Fruit fly (Drosophila melanogaster) whole organism: Measurements from ENCODE around the gene smo.
A peak's percentile ranks its signal among the peaks of the same experiment; 100 is the strongest.

Experiments used
- CG8478 ChIP-seq: fragments of >200 bp; optimal IDR thresholded peaks from 2 replicates; lab custom pipeline; 2018; ENCODE audit warnings: inconsistent platforms
- Dll ChIP-seq: fragments of >200 bp; optimal IDR thresholded peaks from 2 replicates; lab custom pipeline; 2017
- EcR ChIP-seq, 2 experiments: fragments of >200 bp; optimal IDR thresholded peaks; 2 replicates each; lab custom pipeline; 2017; ENCODE audit warnings: missing biosample characterization in 2 of 2, missing genetic modification characterization in 2 of 2, missing genetic modification reagents in 2 of 2
- pan ChIP-seq: fragments of >200 bp; optimal IDR thresholded peaks from 2 replicates; lab custom pipeline; 2017
- psq ChIP-seq: fragments of >200 bp; optimal IDR thresholded peaks from 2 replicates; lab custom pipeline; 2017
- usp ChIP-seq: fragments of >200 bp; optimal IDR thresholded peaks from 2 replicates; lab custom pipeline; 2017; ENCODE audit warnings: missing biosample characterization, missing genetic modification characterization, mixed read lengths

Gene smo

DNA sequence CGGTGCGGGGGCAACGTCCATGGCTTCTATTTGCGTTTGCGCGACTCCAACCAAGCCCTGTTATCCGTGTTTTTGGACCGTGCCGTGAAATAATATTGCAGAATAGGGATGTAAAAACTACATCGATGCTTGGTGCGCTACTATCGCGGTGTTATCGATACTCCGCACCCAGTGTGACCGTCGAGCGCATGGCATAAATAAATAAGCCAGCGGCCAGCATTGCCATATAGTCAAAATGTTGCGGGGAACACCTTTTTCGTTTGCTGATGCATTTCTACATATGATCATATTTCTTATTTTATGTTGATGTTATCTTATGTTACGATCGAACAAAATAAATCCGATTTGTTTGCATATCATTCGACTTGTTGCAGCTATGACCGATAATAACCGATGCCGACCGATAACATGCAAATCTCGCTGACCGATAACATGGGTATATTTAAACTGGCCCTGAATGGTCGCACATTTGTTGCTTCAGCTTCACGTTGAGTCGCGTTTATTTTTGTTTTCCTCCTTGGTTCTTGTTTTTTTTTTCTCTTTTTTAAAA lies at the start of gene smo:
smo (plus strand) TSS at position 461 of the 550 bp plus-strand sequence.
- no peak for TF ChIP-seq usp
- no peak for TF ChIP-seq pan (lab: Kevin White, UChicago)
- no peak for TF ChIP-seq CG8478
- TF ChIP-seq Dll (lab: Kevin White, UChicago): no peak
- TF ChIP-seq EcR (GFP tag; optimal IDR thresholded peaks at IDR 0.05; lab: Kevin White, UChicago): no peak
- no peak for TF ChIP-seq psq

DNA sequence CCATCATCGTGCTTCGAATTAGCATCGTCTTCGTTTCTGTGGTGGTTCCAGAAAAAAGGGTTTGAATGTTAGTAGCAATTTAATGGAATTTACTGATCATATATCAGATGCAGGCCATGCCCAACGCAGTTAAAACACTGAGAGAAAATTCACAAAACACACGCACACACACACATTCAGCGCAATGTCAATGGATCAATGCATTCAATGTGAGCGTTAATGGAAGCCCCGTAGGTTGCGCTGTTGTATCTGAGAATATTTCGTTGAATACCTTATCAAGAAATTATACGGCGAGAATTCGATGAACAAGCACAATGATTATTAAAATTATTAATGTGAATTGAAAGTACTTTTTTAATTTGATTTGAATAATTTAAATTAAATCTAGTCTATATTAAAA lies 49.1 kb upstream of the smo start:
- TF ChIP-seq usp (no peak), EcR (GFP tag; optimal IDR thresholded peaks at IDR 0.05; lab: Kevin White, UChicago) (no peak), pan (lab: Kevin White, UChicago) (no peak), psq (no peak), Dll (lab: Kevin White, UChicago) (no peak), CG8478 (no peak)

DNA sequence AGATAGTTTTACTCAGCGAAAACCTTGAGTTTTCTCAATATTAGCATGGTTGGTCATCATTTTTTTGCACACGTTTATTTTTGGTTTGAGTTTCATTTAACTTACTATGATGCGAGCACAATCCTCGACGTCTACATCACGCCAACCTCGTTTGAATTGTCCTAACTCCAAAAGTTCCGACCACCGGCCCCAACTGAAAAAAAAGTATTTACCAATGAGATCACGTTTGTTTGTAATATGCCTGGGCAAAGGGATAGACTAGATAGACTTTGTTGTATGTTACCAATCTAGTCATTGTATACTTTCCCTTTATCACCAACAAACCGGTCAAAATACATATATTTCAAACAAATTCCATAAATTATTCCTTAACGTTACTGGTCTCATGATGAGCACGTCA lies 45.2 kb upstream of the smo start, which contains the start of gene CG13693:
CG13693 (plus strand) TSS at position 301 of the 400 bp plus-strand sequence.
- TF ChIP-seq psq (no peak), usp (no peak), pan (lab: Kevin White, UChicago) (no peak)

DNA sequence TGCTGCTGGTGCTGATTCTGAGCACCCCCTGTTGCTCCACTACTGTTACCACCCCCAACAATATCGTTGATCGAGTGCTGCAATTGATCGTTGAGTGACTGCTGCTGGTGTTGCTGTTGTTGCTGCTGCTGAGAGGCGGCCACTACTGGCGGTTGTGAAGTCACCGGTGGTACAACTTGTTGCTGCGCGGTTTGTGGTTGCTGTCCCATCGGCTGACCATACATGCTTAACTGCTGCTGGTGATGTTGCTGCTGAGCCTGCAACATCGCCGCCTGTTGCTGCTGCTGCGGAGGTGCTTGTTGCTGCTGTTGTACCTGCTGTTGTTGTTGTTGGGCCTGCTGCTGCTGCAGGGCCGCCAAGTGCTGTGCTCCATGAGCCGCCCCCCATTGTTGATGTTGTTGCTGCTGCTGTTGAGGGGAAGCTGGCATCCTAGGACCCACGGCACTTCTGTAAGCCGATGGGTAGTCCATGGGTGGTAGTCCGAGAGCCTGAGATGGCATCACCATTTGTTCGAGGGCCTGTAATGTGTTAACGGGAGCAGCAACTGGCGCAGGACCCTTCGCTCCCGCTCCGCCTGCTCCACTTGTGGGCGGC lies 37.1 kb upstream of the smo start:
- TF ChIP-seq usp (no peak), Dll (lab: Kevin White, UChicago) (no peak), pan (lab: Kevin White, UChicago) (no peak), CG8478 (no peak), EcR (GFP tag; optimal IDR thresholded peaks at IDR 0.05; lab: Kevin White, UChicago) (no peak), psq (no peak)

DNA sequence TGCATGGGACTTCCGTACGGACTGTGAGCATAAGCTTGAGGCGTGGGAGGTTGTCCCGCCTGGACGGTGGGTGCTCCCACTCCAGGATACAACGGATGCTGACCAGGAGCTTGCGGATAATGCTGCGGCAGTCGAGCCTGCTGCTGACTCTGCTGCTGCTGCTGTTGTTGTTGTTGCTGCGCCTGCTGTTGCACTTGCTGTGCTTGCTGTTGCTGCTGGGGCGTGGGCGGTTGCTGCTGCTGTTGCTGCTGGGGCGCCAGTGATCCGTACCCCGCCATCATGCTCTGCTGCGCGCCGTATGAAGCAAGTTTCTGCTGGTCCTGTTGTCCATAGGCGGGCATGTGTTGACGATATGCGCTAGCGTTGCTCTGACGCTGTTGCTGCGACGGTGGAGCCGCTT lies 36.0 kb upstream of the smo start:
- TF ChIP-seq EcR (GFP tag; optimal IDR thresholded peaks at IDR 0.05; lab: Kevin White, UChicago): no peak
- TF ChIP-seq usp: no peak
- TF ChIP-seq Dll (lab: Kevin White, UChicago): no peak
- TF ChIP-seq pan (lab: Kevin White, UChicago): no peak
- no peak for TF ChIP-seq CG8478
- TF ChIP-seq psq: no peak

DNA sequence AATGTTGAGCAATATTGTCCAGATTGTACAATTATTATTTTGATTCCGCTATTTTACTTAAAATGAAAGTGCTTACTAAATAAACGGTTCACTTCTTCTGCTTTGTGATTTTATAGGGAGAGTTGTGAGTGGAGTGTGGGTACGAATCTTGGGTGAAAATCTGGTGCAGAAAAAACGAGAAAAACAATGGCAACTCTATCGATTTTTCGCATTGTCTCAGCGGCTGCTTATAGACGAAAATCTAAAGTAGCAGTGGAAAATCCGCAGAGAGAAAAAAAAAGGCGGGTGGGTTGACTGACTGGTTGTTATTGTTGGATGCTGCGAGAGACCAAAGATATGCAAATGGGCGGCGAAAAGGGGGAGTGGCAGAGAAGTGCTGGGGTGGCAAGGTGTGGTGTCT lies 34.3 kb upstream of the smo start:
- no peak for TF ChIP-seq usp
- TF ChIP-seq pan (lab: Kevin White, UChicago): no peak
- TF ChIP-seq CG8478: no peak
- TF ChIP-seq EcR (GFP tag; optimal IDR thresholded peaks at IDR 0.05; lab: Kevin White, UChicago): no peak

DNA sequence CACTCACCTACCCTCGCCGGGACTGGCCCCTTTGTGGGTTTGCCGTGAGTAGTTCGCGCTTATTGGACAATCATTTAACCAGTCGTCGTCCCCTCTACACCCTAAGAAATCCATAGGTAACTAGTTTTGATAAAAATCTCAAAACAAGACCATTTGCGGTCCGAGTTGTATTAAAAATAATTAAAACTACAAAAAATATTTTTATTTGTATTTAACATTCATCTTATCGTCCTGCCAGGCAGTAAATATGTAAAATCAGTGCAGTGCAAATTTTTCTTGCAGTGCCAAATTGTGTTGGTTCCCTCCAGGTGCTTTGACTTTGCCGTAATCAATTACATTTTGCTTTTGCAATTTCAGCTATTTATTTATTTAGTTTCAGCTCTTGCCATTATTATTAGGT lies 33.6 kb upstream of the smo start:
- TF ChIP-seq pan (lab: Kevin White, UChicago) (no peak), usp (no peak), Dll (lab: Kevin White, UChicago) (no peak), EcR (GFP tag; optimal IDR thresholded peaks at IDR 0.05; lab: Kevin White, UChicago) (no peak), psq (no peak), CG8478 (no peak)

DNA sequence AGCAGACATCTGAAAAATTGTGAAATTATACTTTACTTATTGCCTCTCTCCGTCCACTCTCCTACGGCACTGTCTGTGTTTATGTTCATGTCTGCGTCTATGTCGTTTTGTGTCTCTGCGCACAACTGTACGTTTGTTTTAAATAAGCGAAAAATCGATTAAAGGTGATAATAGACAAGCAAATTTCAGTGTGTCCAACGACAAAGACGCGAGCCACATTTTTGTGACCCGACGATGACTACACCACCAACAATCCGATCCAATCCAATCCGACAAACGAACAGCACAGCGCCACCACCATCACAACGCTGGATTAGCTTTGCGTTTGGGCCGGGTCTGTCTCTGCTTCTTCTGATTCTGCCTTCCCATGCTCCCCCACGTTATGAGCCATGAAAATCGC lies 32.8 kb upstream of the smo start:
- TF ChIP-seq usp: no peak
- TF ChIP-seq pan (lab: Kevin White, UChicago): no peak
- TF ChIP-seq Dll (lab: Kevin White, UChicago): no peak
- no peak for TF ChIP-seq EcR (GFP tag; optimal IDR thresholded peaks at IDR 0.05; lab: Kevin White, UChicago)
- TF ChIP-seq psq: no peak
- TF ChIP-seq CG8478: no peak

DNA sequence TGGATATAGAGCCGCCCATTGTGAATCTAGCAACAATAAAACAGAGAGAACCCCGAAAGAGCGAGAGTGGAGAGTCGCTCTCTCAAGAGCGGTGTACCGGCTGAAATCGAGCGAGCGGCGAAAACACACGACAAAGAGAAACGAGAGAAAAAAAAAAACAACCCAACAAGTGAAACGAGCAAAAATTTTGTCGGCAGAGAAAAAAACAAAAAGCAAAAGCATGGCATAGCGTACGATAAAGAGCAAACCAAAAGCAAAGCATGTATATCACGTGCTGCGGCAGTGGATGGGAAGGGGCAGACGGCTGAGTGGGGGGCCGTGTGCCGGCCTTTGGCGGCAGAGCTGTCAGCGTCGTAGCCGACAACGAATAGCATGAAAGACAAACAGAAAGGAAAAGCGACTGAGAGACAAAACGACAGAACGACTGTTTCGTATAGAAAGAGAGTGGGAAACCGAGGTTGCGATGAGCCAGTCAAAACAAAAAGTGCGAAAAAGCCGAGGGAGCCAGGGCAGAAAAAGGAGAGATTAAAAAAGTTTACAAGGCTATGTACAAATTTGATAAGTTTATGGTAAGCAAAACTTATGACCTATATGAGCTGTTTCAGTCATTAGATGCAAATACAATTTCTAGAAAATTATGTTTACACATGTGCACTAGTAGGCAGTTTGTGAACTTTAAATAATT lies 30.6 kb upstream of the smo start:
- TF ChIP-seq psq (no peak), Dll (lab: Kevin White, UChicago) (peak; percentile 79)

DNA sequence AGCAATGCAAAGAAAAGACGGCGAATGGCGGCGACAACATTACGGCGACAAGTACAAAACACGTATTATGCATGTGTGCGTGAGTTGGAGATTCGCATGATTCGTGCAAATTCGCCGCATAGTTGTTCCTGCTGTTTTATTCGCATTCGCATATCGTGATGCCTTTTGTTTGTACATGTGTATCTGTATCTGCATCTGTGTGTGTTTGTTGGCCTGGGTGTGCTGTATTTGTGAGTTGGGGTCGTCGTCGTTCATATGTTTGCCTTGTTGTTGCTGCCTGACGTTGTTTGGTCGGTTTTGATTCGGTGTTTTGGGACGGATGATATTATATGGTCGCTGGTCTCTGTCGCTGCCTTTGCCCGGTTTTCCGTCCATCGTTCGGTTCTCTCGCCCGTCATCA lies 29.9 kb upstream of the smo start:
- no peak for TF ChIP-seq Dll (lab: Kevin White, UChicago)
- no peak for TF ChIP-seq CG8478
- no peak for TF ChIP-seq psq
- no peak for TF ChIP-seq EcR (GFP tag; optimal IDR thresholded peaks at IDR 0.05; lab: Kevin White, UChicago)
- no peak for TF ChIP-seq usp
- no peak for TF ChIP-seq pan (lab: Kevin White, UChicago)

DNA sequence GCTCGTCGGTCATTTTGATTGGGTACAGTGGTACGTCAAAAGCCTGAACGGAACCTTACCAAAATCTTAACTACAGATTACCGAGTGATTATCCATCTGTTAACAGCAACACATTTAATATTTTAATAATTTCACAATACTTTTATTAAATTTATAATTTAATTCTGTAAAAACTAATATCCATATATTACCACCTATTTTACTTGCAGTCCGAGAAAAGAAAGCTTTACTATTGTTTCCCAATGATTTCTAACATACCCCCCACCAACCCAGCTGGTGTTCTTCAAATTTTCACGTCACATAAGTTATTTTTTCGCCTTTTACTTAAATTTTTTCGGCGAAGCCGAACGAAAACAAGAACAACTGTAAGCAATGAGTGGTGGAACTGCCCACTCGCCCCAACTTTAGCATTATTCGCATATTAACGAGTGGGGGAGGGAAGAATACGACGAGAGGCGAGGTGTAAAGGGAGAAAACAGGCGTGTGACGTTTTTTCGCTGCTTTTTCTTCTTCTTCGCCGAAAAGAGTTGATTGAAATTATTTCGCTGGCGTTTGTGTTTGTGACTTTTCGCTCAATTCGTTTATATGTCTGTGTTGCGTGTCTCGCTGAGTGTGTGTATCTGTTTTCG lies 29.4 kb upstream of the smo start:
- TF ChIP-seq Dll (lab: Kevin White, UChicago) (no peak), pan (lab: Kevin White, UChicago) (no peak), EcR (GFP tag; optimal IDR thresholded peaks at IDR 0.05; lab: Kevin White, UChicago) (no peak), usp (no peak), psq (no peak), CG8478 (no peak)

DNA sequence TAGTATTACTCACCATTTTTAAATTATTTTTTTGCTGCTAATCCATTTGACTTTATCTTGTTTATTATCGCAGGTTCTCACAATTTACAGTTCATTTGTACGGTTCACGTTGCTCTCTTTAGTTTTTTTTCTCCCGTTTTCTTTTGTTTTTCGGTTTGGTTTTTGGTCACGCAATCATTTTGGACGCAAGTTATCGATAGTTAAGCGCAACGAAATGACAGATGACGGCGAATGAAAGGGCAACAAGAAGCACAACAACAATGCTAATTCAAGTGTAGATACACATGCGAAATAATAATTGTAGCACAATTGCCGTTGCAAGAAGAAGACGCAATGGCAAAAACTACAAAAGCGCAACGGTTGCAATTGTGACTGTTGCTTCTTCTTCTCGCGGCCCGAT lies 28.8 kb upstream of the smo start:
- TF ChIP-seq pan (lab: Kevin White, UChicago) (no peak), CG8478 (no peak), EcR (GFP tag; optimal IDR thresholded peaks at IDR 0.05; lab: Kevin White, UChicago) (no peak), usp (no peak), psq (no peak), Dll (lab: Kevin White, UChicago) (no peak)
